Worm (Caenorhabditis elegans): ENCODE results near the gene F40G9.14.

The F40G9.14 gene

DNA sequence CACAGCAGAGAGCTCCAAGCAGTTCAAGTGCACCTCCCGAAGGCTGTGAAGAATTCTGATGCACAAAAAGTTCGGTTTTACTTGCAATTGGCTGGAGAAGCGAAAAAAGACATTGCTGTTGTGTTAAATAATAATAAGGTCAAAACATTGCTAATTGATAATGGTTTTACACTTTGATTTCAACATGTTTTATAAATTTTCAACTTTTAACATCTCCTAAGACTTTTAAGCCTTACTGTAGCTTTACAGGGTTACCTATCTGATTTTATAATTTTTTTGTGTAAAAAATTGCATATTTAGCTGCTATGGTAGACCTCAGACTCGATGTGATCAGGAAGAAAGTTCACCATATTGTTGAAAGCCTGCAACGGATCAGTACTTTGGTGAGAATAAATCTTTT, 43.4 kb downstream of the F40G9.14 start, which contains the start of gene pals-25:
TSS of gene pals-25 (plus strand) at position 301 of the 400 bp plus-strand sequence.
- TF ChIP-seq ztf-29 (GFP tag; IDR thresholded peaks at IDR 0.05) (no peak), cog-1 (tag; optimal IDR thresholded peaks at IDR 0.05) (no peak), klf-2 (GFP tag; conservative IDR thresholded peaks at IDR 0.05) (no peak), ztf-23 (GFP tag; IDR thresholded peaks at IDR 0.05) (no peak), T22C8.4 (GFP tag; IDR thresholded peaks at IDR 0.05) (no peak), flt-1 (GFP tag; IDR thresholded peaks at IDR 0.05) (no peak), tab-1 (GFP tag; IDR thresholded peaks at IDR 0.05) (no peak), med-1 (GFP tag; optimal IDR thresholded peaks at IDR 0.05; ENCODE audit: insufficient read depth) (no peak), ref-1 (GFP tag; conservative IDR thresholded peaks at IDR 0.05) (no peak)

DNA sequence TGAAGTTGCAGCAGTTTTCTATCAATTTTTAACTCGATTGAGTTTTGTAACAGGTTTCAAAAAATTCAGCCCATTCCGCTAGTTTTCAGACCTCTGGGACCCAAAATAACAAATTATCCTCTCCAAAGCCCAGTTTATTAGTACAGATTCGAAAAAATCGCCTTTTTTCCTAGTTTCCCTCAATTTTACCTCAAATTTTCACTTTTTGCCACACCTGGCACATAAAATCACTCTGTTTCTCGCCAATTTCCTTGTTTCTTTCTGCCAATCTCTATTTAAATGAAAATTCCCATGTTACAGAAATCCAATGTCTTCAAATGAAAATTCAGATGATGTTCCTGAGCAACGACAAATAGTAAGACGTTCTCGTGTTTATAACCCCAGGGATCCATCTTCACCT, 45.5 kb downstream of the F40G9.14 start, which contains the start of gene pals-22:
TSS of gene pals-22 (plus strand) at position 301 of the 400 bp plus-strand sequence.
- no peak for TF ChIP-seq T22C8.4 (GFP tag; IDR thresholded peaks at IDR 0.05)
- no peak for TF ChIP-seq ref-1 (GFP tag; conservative IDR thresholded peaks at IDR 0.05)
- TF ChIP-seq cog-1 (tag; optimal IDR thresholded peaks at IDR 0.05) = no peak
- TF ChIP-seq ztf-29 (GFP tag; IDR thresholded peaks at IDR 0.05) = no peak
- no peak for TF ChIP-seq ztf-23 (GFP tag; IDR thresholded peaks at IDR 0.05)
- no peak for TF ChIP-seq flt-1 (GFP tag; IDR thresholded peaks at IDR 0.05)
- TF ChIP-seq klf-2 (GFP tag; conservative IDR thresholded peaks at IDR 0.05) = no peak
- no peak for TF ChIP-seq med-1 (GFP tag; optimal IDR thresholded peaks at IDR 0.05; ENCODE audit: insufficient read depth)
- no peak for TF ChIP-seq tab-1 (GFP tag; IDR thresholded peaks at IDR 0.05)

DNA sequence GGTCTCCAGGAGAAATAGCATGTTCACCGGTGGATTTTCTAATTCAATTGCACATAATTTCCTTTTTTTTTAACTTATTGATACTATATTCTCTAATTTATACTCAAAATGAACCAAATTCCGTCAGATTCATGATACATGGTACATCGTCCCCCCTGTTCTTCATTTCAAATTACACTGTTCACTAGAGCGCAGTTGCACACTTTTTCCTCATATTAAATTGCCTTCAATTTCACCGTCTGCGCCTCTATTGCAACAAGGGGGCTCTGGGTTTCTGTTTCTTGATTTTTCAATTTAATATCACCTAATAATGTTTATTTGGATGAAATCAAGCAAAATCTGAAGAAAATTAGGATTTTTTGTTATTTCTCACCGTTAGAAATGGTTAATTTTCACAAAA, 46.0 kb downstream of the F40G9.14 start:
- TF ChIP-seq cog-1 (tag; optimal IDR thresholded peaks at IDR 0.05) (peak; percentile 5), flt-1 (GFP tag; IDR thresholded peaks at IDR 0.05) (no peak), ztf-23 (GFP tag; IDR thresholded peaks at IDR 0.05) (no peak)

DNA sequence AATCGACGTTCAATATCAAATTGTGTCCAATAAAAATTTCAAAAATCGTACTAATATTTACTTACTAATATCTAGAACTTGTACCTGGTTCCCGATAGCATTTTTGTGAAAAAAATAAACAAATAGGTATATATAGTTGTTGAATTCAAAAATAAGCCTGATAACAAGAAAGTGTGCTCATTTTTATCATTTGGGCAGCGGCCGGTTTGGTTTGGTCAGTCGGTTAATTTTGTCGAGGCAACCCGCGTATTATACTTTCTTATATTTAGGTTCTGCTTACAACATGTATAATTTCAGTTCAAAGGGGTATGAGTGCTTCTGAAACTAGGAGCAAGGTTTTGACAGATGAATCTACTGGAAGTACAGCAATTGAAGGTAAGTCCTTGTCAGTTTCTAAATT, 47.0 kb downstream of the F40G9.14 start, which contains the start of the genes nhr-280 and C29F9.2:
TSS of gene nhr-280 (minus strand) at position 101 of the 400 bp plus-strand sequence.
TSS of gene C29F9.2 (plus strand) at position 298 of the 400 bp plus-strand sequence.
- TF ChIP-seq cog-1 (tag; optimal IDR thresholded peaks at IDR 0.05) (no peak), T22C8.4 (GFP tag; IDR thresholded peaks at IDR 0.05) (no peak), flt-1 (GFP tag; IDR thresholded peaks at IDR 0.05) (no peak)

Data from whole organism, midembryonic.